Worm (Caenorhabditis elegans): ENCODE data around the gene Y116F11B.7.
A peak's percentile ranks its signal among the peaks of the same experiment; 100 is the strongest.

The Y116F11B.7 gene

DNA sequence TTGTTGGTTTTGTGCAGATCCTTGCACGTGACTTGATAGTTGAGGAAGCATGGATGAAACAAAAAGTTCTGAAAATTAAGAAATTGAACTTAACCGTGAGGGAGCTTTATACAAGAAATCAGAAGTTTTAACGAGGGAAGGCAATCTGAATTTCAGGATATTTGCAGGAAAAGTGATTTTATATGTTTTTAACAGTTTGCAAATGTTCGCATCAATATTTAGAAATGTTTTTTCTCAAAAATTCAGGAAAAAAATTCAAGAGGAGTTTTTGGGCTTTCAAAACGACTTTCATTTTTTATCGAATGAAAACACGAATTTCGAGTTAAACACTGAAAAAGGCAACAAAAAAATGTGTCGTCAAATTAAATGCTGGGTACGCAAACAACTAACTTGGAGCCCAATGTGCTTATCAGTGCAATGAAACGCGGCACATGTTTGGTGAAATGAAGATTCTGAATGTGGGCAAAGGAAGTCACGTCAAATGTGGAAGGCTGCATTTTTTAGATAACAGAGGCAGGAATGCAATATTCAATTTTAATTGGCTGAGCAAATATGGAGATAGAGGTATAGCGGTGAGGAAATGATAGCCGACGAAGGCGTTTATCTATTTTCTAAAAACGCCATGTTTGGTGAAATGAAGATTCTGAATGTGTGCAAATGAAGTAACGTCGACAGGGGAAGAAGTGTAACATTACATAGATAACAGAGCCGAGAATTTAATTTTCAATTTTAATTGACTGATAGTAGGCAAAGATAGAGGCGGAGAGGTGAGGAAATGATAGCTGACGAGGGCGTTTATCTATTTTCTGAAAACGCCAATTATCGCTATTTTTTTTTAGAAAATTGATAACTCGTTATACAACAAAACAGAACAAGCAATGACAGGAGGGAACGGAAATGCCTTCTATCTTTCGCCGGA lies 1.9 kb upstream of the Y116F11B.7 start, which contains the start of gene Y116F11B.6 (continued):
- TF ChIP-seq ztf-11 (tag; optimal IDR thresholded peaks at IDR 0.05): no peak
- TF ChIP-seq ceh-32 (tag; optimal IDR thresholded peaks at IDR 0.05; ENCODE audit: poor library complexity): no peak
- no peak for TF ChIP-seq Y5F2A.4 (GFP tag; optimal IDR thresholded peaks at IDR 0.05)
- TF ChIP-seq aly-2 (tag; optimal IDR thresholded peaks at IDR 0.05): no peak
- TF ChIP-seq mxl-3 (GFP tag; optimal IDR thresholded peaks at IDR 0.05): peak; percentile 63
- no peak for TF ChIP-seq cey-2 (tag; optimal IDR thresholded peaks at IDR 0.05; ENCODE audit: borderline replicate concordance, insufficient read depth)
- TF ChIP-seq mdl-1 (tag; optimal IDR thresholded peaks at IDR 0.05): no peak

DNA sequence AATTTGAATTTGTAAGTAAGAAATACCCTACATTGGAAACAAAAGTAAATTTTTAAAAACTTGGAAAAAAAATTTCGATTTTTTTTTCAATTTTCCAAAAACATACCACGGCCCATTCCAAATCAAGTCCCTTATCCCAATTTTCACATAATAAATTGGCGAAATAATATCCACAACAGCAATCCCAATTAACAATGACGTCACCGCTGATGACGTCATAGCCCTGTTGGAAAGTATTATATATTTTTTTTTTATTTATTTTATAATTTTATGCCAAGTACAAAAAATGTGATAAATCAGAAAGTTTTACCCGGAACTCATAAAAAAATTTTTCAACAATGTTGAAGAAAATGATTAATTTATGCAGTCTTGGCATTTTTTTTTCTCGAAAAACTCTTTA lies 5.5 kb downstream of the Y116F11B.7 start:
- no peak for TF ChIP-seq lir-3 (tag; optimal IDR thresholded peaks at IDR 0.05)
- no peak for TF ChIP-seq lin-29 (GFP tag; IDR thresholded peaks at IDR 0.05)
- TF ChIP-seq egl-27 (tag; optimal IDR thresholded peaks at IDR 0.05): no peak
- TF ChIP-seq daf-8 (GFP tag; IDR thresholded peaks at IDR 0.05): no peak
- TF ChIP-seq D1046.2 (GFP tag; IDR thresholded peaks at IDR 0.05): no peak
- no peak for TF ChIP-seq cey-2 (tag; optimal IDR thresholded peaks at IDR 0.05; ENCODE audit: borderline replicate concordance, insufficient read depth)
- no peak for TF ChIP-seq nhr-42 (GFP tag; IDR thresholded peaks at IDR 0.05)
- no peak for TF ChIP-seq zfp-3 (GFP tag; conservative IDR thresholded peaks at IDR 0.05)
- no peak for TF ChIP-seq arid-1 (GFP tag; conservative IDR thresholded peaks at IDR 0.05)
- no peak for TF ChIP-seq nhr-76 (tag; optimal IDR thresholded peaks at IDR 0.05)
- TF ChIP-seq Y105C5A.15 (GFP tag; IDR thresholded peaks at IDR 0.05): no peak
- TF ChIP-seq Y5F2A.4 (GFP tag; optimal IDR thresholded peaks at IDR 0.05): no peak
- TF ChIP-seq vab-7 (GFP tag; IDR thresholded peaks at IDR 0.05): no peak
- no peak for TF ChIP-seq nhr-10 (tag; optimal IDR thresholded peaks at IDR 0.05)
- TF ChIP-seq T20F7.1 (GFP tag; optimal IDR thresholded peaks at IDR 0.05): no peak

DNA sequence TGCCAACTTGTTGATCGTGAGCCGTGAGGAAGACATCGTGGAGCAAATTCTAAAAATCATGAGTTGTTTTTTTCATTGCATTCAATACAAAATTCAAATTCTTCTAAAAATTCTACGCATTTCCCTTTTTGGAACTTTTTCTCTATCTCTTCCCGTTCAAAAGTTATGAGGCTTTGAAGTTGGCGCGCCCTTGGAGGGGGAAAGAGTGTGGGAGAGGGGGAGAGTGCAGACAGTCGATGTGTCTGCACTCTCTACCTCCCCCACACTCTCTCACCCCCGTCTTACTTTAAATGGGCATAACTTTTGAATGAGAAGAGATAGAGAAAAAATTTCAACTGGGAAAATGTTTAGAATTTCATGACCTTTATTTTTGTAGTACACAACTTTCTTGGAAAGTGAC lies 8.2 kb downstream of the Y116F11B.7 start:
- no peak for TF ChIP-seq fkh-10 (GFP tag; optimal IDR thresholded peaks at IDR 0.05)
- no peak for TF ChIP-seq mdt-29 (GFP tag; IDR thresholded peaks at IDR 0.05)
- TF ChIP-seq php-3 (GFP tag; IDR thresholded peaks at IDR 0.05): no peak
- no peak for TF ChIP-seq ztf-11 (tag; optimal IDR thresholded peaks at IDR 0.05)

DNA sequence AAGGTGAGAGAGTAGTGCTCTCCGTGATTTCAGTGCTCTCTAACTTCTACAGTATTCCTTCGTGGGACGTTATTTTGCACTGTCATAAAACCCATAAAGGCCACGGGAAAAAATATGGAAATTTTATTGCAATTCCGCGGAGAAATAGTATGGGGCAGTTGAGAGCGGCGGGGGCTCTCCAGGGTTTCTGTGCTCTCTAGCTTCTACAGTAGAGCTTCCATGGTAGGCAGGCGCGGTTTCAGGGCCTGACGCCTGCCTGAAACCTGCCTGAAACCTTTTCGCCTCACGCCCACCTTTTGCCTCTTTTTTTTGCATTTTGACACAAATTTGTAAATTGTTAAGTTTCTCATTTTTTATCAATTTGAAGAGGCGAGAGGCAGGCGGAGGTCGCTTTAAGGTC lies 8.8 kb downstream of the Y116F11B.7 start:
- peak; percentile 39; the same call in 1 of the 2 replicates for TF ChIP-seq set-16 (GFP tag; IDR thresholded peaks at IDR 0.05)
- TF ChIP-seq snpc-4 (tag; optimal IDR thresholded peaks at IDR 0.05): no peak

DNA sequence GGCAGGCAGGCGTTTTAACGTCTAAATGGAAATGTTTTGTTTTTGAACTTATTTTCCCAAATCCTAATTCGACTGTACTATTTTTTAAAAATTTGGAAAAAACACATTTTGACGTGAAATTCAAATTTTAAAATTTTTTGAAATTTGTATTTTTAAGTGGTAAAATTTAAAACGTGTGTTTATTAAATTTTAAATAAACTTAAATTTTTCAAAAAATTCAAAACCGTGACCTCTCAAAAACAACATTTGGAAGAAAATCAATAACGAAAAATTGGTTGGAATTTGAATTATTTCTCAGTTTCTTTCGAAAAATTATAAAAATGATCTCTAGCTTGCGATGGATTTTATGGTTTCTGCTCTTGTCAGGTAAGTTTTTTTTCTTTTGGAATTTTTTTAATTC lies 9.2 kb downstream of the Y116F11B.7 start, which contains the start of gene Y116F11B.8:
Gene Y116F11B.8 (plus strand): TSS at position 301 of the 400 bp plus-strand sequence.
- TF ChIP-seq mxl-2 (GFP tag; conservative IDR thresholded peaks at IDR 0.05) (no peak), aly-2 (tag; optimal IDR thresholded peaks at IDR 0.05) (no peak), madf-9 (GFP tag; conservative IDR thresholded peaks at IDR 0.05) (no peak), hif-1 (tag; optimal IDR thresholded peaks at IDR 0.05) (no peak), unc-130 (GFP tag; optimal IDR thresholded peaks at IDR 0.05) (no peak), jun-1 (tag; optimal IDR thresholded peaks at IDR 0.05) (no peak), php-3 (GFP tag; IDR thresholded peaks at IDR 0.05) (no peak), ceh-28 (tag; optimal IDR thresholded peaks at IDR 0.05) (no peak), F44E2.7 (GFP tag; IDR thresholded peaks at IDR 0.05) (no peak), nhr-111 (GFP tag; optimal IDR thresholded peaks at IDR 0.05) (no peak), lin-15B (tag; optimal IDR thresholded peaks at IDR 0.05) (no peak), nhr-76 (tag; optimal IDR thresholded peaks at IDR 0.05) (no peak), mes-2 (tag; optimal IDR thresholded peaks at IDR 0.05; ENCODE audit: poor library complexity, severe bottlenecking) (no peak), daf-16 (GFP tag; optimal IDR thresholded peaks at IDR 0.05) (no peak), daf-16 (tag; optimal IDR thresholded peaks at IDR 0.05) (no peak), dve-1 (tag; optimal IDR thresholded peaks at IDR 0.05; ENCODE audit: insufficient read depth) (no peak), ztf-11 (tag; optimal IDR thresholded peaks at IDR 0.05) (no peak), mxl-3 (GFP tag; optimal IDR thresholded peaks at IDR 0.05) (no peak), T20F7.1 (GFP tag; optimal IDR thresholded peaks at IDR 0.05) (no peak), tag-97 (GFP tag; IDR thresholded peaks at IDR 0.05) (no peak), ceh-20 (GFP tag; IDR thresholded peaks at IDR 0.05) (no peak)

Measured in whole organism, L4 larva.